Worm (Caenorhabditis elegans) whole organism, L4 larva: ENCODE data around the gene ced-9.

Source experiments
- F37D6.2 ChIP-seq: sonication (generic microtip); optimal IDR thresholded peaks from 2 replicates; lab custom pipeline; 2016; ENCODE audit warnings: mild to moderate bottlenecking, missing genetic modification characterization, missing compliant biosample characterization
- T20F7.1 ChIP-seq: fragments of 200-800 bp; sonication (Bioruptor generic); optimal IDR thresholded peaks from 2 replicates; lab custom pipeline; 2018; ENCODE audit warnings: mild to moderate bottlenecking, missing genetic modification characterization, missing compliant biosample characterization
- T26A8.4 ChIP-seq: fragments of 200-800 bp; sonication (Bioruptor generic); IDR thresholded peaks from 2 replicates; pipeline ENCODE4 v1.3.6; 2022; ENCODE audit warnings: missing genetic modification characterization, missing compliant biosample characterization
- ZK337.2 ChIP-seq: fragments of 200-800 bp; sonication (Bioruptor generic); IDR thresholded peaks from 2 replicates; pipeline ENCODE4 v1.3.6; 2022; ENCODE audit warnings: missing genetic modification reagents, missing genetic modification characterization, missing compliant biosample characterization
- aha-1 ChIP-seq: fragments of 150-350 bp; peaks from one replicate; lab custom pipeline; 2014; ENCODE audit warnings: missing biosample characterization, missing genetic modification characterization
- ceh-20 ChIP-seq: fragments of 200-800 bp; sonication (Bioruptor generic); IDR thresholded peaks from 2 replicates; pipeline ENCODE4 v1.3.6; 2022; ENCODE audit warnings: missing genetic modification reagents, missing genetic modification characterization, missing compliant biosample characterization
- ceh-44 ChIP-seq: fragments of 200-800 bp; sonication (Bioruptor generic); IDR thresholded peaks from 2 replicates; pipeline ENCODE4 v1.3.6; 2022; ENCODE audit warnings: missing genetic modification reagents, missing genetic modification characterization, missing compliant biosample characterization
- ceh-82 ChIP-seq: sonication (generic microtip); optimal IDR thresholded peaks from 2 replicates; lab custom pipeline; 2017; ENCODE audit warnings: missing biosample characterization, missing genetic modification characterization
- ctbp-1 ChIP-seq: fragments of 200-800 bp; sonication (Bioruptor generic); IDR thresholded peaks from 2 replicates; pipeline ENCODE4 v1.3.6; 2022; ENCODE audit warnings: missing genetic modification reagents, missing genetic modification characterization, missing compliant biosample characterization
- daf-12 ChIP-seq: fragments of 150-350 bp; optimal IDR thresholded peaks from 2 replicates; lab custom pipeline; 2014; ENCODE audit warnings: missing biosample characterization, missing genetic modification reagents, missing genetic modification characterization
- dmd-6 ChIP-seq: fragments of 200-800 bp; sonication (Bioruptor generic); IDR thresholded peaks from 2 replicates; pipeline ENCODE4 v1.3.6; 2022; ENCODE audit warnings: missing genetic modification reagents, missing genetic modification characterization, missing compliant biosample characterization
- dmd-8 ChIP-seq: fragments of 200-800 bp; sonication (Bioruptor generic); IDR thresholded peaks from 2 replicates; pipeline ENCODE4 v1.3.6; 2022; ENCODE audit warnings: missing genetic modification characterization, missing compliant biosample characterization
- dpl-1 ChIP-seq: fragments of 150-350 bp; optimal IDR thresholded peaks from 2 replicates; lab custom pipeline; 2014; ENCODE audit warnings: missing biosample characterization, missing genetic modification reagents, missing genetic modification characterization
- duxl-1 ChIP-seq: sonication (generic microtip); optimal IDR thresholded peaks from 2 replicates; lab custom pipeline; 2016; ENCODE audit warnings: mild to moderate bottlenecking, missing genetic modification characterization, moderate library complexity, missing compliant biosample characterization; ENCODE audit not compliant: poor library complexity
- dve-1 ChIP-seq: sonication (generic microtip); optimal IDR thresholded peaks from 2 replicates; lab custom pipeline; 2017; ENCODE audit warnings: antibody characterized with exemption, mild to moderate bottlenecking, missing genetic modification characterization, missing compliant biosample characterization; ENCODE audit not compliant: insufficient read depth
- egl-43 ChIP-seq: fragments of 200-800 bp; sonication (Bioruptor generic); IDR thresholded peaks from 2 replicates; pipeline ENCODE4 v1.3.6; 2022; ENCODE audit warnings: missing genetic modification reagents, missing genetic modification characterization, missing compliant biosample characterization
- hlh-30 ChIP-seq: sonication (generic microtip); optimal IDR thresholded peaks from 2 replicates; lab custom pipeline; 2017; ENCODE audit warnings: antibody characterized with exemption, mild to moderate bottlenecking, missing genetic modification characterization, missing compliant biosample characterization; ENCODE audit not compliant: insufficient read depth
- lim-7 ChIP-seq: fragments of 200-800 bp; sonication (Bioruptor generic); IDR thresholded peaks from 2 replicates; pipeline ENCODE4 v1.3.6; 2022; ENCODE audit warnings: missing genetic modification characterization, missing compliant biosample characterization
- lin-13 ChIP-seq: fragments of 150-350 bp; optimal IDR thresholded peaks from 2 replicates; lab custom pipeline; 2014; ENCODE audit warnings: missing biosample characterization, missing genetic modification reagents, missing genetic modification characterization
- lin-29 ChIP-seq: fragments of 200-800 bp; sonication (Bioruptor generic); IDR thresholded peaks from 2 replicates; pipeline ENCODE4 v1.3.6; 2022; ENCODE audit warnings: missing genetic modification reagents, missing genetic modification characterization, missing compliant biosample characterization
- lin-38 ChIP-seq: fragments of 200-800 bp; sonication (Bioruptor generic); IDR thresholded peaks from 2 replicates; pipeline ENCODE4 v1.3.6; 2022; ENCODE audit warnings: missing genetic modification reagents, missing genetic modification characterization, missing compliant biosample characterization
- lin-39 ChIP-seq: fragments of 150-350 bp; optimal IDR thresholded peaks from 2 replicates; lab custom pipeline; 2014; ENCODE audit warnings: missing biosample characterization, missing genetic modification reagents, missing genetic modification characterization
- lir-3 ChIP-seq: sonication (generic microtip); optimal IDR thresholded peaks from 2 replicates; lab custom pipeline; 2016; ENCODE audit warnings: mild to moderate bottlenecking, missing genetic modification characterization, missing compliant biosample characterization
- lsy-2 ChIP-seq, 2 experiments: fragments of 150-350 bp in 1 of 2; sonication (generic microtip) in 1 of 2; optimal IDR thresholded peaks; 2 replicates each; lab custom pipeline; 2014 to 2017; ENCODE audit warnings: missing biosample characterization in 2 of 2, missing genetic modification characterization in 2 of 2
- madf-5 ChIP-seq, 2 experiments: fragments of 200-800 bp; sonication (Bioruptor generic); IDR thresholded peaks; 2 replicates each; pipeline ENCODE4 v1.3.6; 2022; ENCODE audit warnings: missing compliant biosample characterization in 2 of 2, missing genetic modification characterization in 2 of 2
- madf-9 ChIP-seq: fragments of 200-800 bp; sonication (Bioruptor generic); conservative IDR thresholded peaks from 2 replicates; pipeline ENCODE4 v1.3.6; 2022; ENCODE audit warnings: missing genetic modification reagents, missing genetic modification characterization, missing compliant biosample characterization
- mdl-1 ChIP-seq, 2 experiments: fragments of 150-350 bp in 1 of 2; sonication (generic microtip) in 1 of 2; optimal IDR thresholded peaks; 2 replicates each; lab custom pipeline; 2014 to 2017; ENCODE audit warnings: missing biosample characterization in 2 of 2, missing genetic modification characterization in 2 of 2
- mep-1 ChIP-seq: fragments of 150-350 bp; sonication (generic microtip); optimal IDR thresholded peaks from 3 replicates; lab custom pipeline; 2014; ENCODE audit warnings: missing biosample characterization, missing genetic modification characterization
- mes-2 ChIP-seq: sonication (generic microtip); optimal IDR thresholded peaks from 2 replicates; lab custom pipeline; 2016; ENCODE audit warnings: missing genotype, mild to moderate bottlenecking, missing genetic modification characterization, missing compliant biosample characterization; ENCODE audit not compliant: poor library complexity, severe bottlenecking
- mxl-2 ChIP-seq: fragments of 200-800 bp; sonication (Bioruptor generic); conservative IDR thresholded peaks from 2 replicates; pipeline ENCODE4 v1.3.6; 2022; ENCODE audit warnings: missing genetic modification reagents, missing genetic modification characterization, missing compliant biosample characterization
- mxl-3 ChIP-seq: fragments of 200-800 bp; sonication (Bioruptor generic); optimal IDR thresholded peaks from 2 replicates; lab custom pipeline; 2018; ENCODE audit warnings: mild to moderate bottlenecking, missing genetic modification characterization, missing compliant biosample characterization
- nhr-10 ChIP-seq: fragments of 150-350 bp; optimal IDR thresholded peaks from 2 replicates; lab custom pipeline; 2014; ENCODE audit warnings: missing biosample characterization, missing genetic modification characterization
- nhr-25 ChIP-seq: sonication (generic microtip); optimal IDR thresholded peaks from 2 replicates; lab custom pipeline; 2017; ENCODE audit warnings: missing genetic modification characterization, mild to moderate bottlenecking, missing compliant biosample characterization, antibody characterized with exemption, moderate library complexity, borderline replicate concordance; ENCODE audit not compliant: insufficient read depth
- nhr-28 ChIP-seq: fragments of 150-350 bp; optimal IDR thresholded peaks from 2 replicates; lab custom pipeline; 2014; ENCODE audit warnings: missing biosample characterization, missing genetic modification characterization
- nhr-48 ChIP-seq: sonication (generic microtip); optimal IDR thresholded peaks from 2 replicates; lab custom pipeline; 2016; ENCODE audit warnings: mild to moderate bottlenecking, missing genetic modification characterization, missing compliant biosample characterization
- nhr-6 ChIP-seq: fragments of 150-350 bp; optimal IDR thresholded peaks from 2 replicates; lab custom pipeline; 2014; ENCODE audit warnings: missing biosample characterization, missing genetic modification characterization
- nhr-76 ChIP-seq: fragments of 150-350 bp; optimal IDR thresholded peaks from 2 replicates; lab custom pipeline; 2014; ENCODE audit warnings: missing biosample characterization, missing genetic modification characterization
- pha-4 ChIP-seq, 2 experiments: fragments of 150-350 bp in 1 of 2; fragments of 200-800 bp in 1 of 2; sonication (Bioruptor generic) in 1 of 2; IDR thresholded peaks in 1 of 2; optimal IDR thresholded peaks in 1 of 2; 2 replicates each; pipeline versions ENCODE4 v1.3.6 to Lab custom; 2014 to 2022; ENCODE audit warnings: missing genetic modification characterization in 2 of 2, missing genetic modification reagents in 2 of 2, missing biosample characterization in 1 of 2, missing compliant biosample characterization in 1 of 2
- snpc-4 ChIP-seq: fragments of 150-350 bp; optimal IDR thresholded peaks from 2 replicates; lab custom pipeline; 2014; ENCODE audit warnings: missing biosample characterization, missing genetic modification characterization
- spr-1 ChIP-seq: sonication (generic microtip); optimal IDR thresholded peaks from 2 replicates; lab custom pipeline; 2016; ENCODE audit warnings: mild to moderate bottlenecking, missing genetic modification characterization, missing compliant biosample characterization
- tag-97 ChIP-seq: fragments of 200-800 bp; sonication (Bioruptor generic); IDR thresholded peaks from 2 replicates; pipeline ENCODE4 v1.3.6; 2022; ENCODE audit warnings: missing genetic modification characterization, missing compliant biosample characterization
- tra-1 ChIP-seq: fragments of 200-800 bp; sonication (Bioruptor generic); IDR thresholded peaks from 2 replicates; pipeline ENCODE4 v1.3.6; 2022; ENCODE audit warnings: missing genetic modification reagents, missing genetic modification characterization, missing compliant biosample characterization
- unc-130 ChIP-seq: sonication (generic microtip); optimal IDR thresholded peaks from 2 replicates; lab custom pipeline; 2016; ENCODE audit warnings: missing genetic modification reagents, missing genetic modification characterization, missing compliant biosample characterization
- vab-7 ChIP-seq: fragments of 200-800 bp; sonication (Bioruptor generic); IDR thresholded peaks from 2 replicates; pipeline ENCODE4 v1.3.6; 2022; ENCODE audit warnings: missing genetic modification reagents, missing genetic modification characterization, missing compliant biosample characterization
- ztf-7 ChIP-seq: fragments of 150-350 bp; optimal IDR thresholded peaks from 2 replicates; lab custom pipeline; 2014; ENCODE audit warnings: missing biosample characterization, missing genetic modification characterization

Gene ced-9

DNA sequence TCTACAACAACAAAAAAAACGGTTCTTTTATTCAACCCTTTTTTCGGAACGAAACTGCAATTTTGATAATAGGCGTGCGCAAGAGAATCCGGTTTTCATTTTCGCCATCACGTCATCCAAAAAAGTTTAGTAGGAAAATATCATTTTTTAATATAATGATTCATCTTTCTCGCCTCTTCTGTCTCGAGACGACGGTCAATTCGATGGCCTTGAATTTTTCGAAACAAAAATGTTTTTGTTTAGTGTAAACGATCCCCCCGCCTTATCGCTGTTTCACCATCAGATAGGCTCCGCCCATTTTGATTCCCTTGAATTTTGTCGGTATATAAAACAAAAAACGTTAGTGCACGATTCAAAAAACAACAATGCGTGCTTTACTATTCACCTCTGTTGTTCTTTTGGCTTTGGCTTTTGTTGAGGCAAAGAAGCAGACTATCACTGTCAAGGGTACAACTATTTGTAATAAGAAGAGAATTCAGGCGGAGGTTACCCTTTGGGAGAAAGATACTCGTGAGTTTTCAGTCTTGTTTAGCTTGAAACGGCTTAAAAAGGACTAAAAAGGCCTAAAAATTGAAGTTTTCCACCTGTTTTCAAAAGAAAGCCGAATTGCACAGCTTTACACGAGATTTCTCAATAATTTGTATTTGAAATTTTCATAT lies 2.7 kb downstream of the ced-9 start, which contains the start of gene ttr-15 (continued):
- TF ChIP-seq hlh-30 (peak; percentile 34), mes-2 (tag; lab: Kevin White, UChicago) (peak; percentile 19), nhr-25 (tag; lab: Kevin White, UChicago) (peak; percentile 38), madf-5 (GFP tag; IDR thresholded peaks at IDR 0.05; lab: Robert Waterston, UW) (no peak), lin-13 (GFP tag; lab: Kevin White, UChicago) (no peak), mdl-1 (tag; optimal IDR thresholded peaks at IDR 0.05; lab: Kevin White, UChicago) (peak in 1 of 2 experiments; percentile 12), ZK337.2 (GFP tag; lab: Robert Waterston, UW) (no peak), lin-38 (no peak)

ce11 chrIII:10338992-10339852 lies 4.2 kb downstream of the ced-9 start:
- TF ChIP-seq lin-39 (no peak), ceh-44 (no peak), mxl-2 (GFP tag; lab: Robert Waterston, UW) (no peak), T20F7.1 (GFP tag; lab: Kevin White, UChicago) (no peak), dpl-1 (GFP tag; lab: Kevin White, UChicago) (no peak), dmd-8 (GFP tag; lab: Robert Waterston, UW) (no peak), lsy-2 (tag; optimal IDR thresholded peaks at IDR 0.05; lab: Kevin White, UChicago) (peak in 1 of 2 experiments; percentile 51), nhr-28 (tag; lab: Kevin White, UChicago) (peak; percentile 11), madf-5 (GFP tag; IDR thresholded peaks at IDR 0.05; lab: Robert Waterston, UW) (no peak), aha-1 (tag; lab: Kevin White, UChicago) (peak; percentile 62), ceh-20 (GFP tag; lab: Robert Waterston, UW) (no peak), nhr-6 (tag; lab: Kevin White, UChicago) (no peak), vab-7 (GFP tag; lab: Robert Waterston, UW) (no peak), tra-1 (GFP tag; lab: Robert Waterston, UW) (no peak), lir-3 (tag; lab: Kevin White, UChicago) (no peak), ctbp-1 (GFP tag; lab: Robert Waterston, UW) (no peak), egl-43 (no peak), F37D6.2 (no peak), lim-7 (GFP tag; lab: Robert Waterston, UW) (no peak), dve-1 (peak; percentile 53), pha-4 (GFP tag; IDR thresholded peaks at IDR 0.05; lab: Robert Waterston, UW) (no peak), pha-4 (tag; optimal IDR thresholded peaks at IDR 0.05; lab: Kevin White, UChicago) (no peak), spr-1 (tag; lab: Kevin White, UChicago) (no peak), tag-97 (no peak), nhr-48 (tag; lab: Kevin White, UChicago) (no peak), mep-1 (tag; lab: Kevin White, UChicago) (no peak), dmd-6 (no peak), T26A8.4 (GFP tag; lab: Robert Waterston, UW) (no peak), nhr-10 (no peak), duxl-1 (tag; lab: Kevin White, UChicago) (no peak), madf-9 (no peak), daf-12 (tag; lab: Kevin White, UChicago) (no peak), unc-130 (no peak), ztf-7 (no peak), ceh-82 (tag; lab: Kevin White, UChicago) (no peak), snpc-4 (tag; lab: Kevin White, UChicago) (no peak), mxl-3 (no peak), nhr-76 (tag; lab: Kevin White, UChicago) (no peak), lin-29 (GFP tag; lab: Robert Waterston, UW) (no peak), mdl-1 (tag; optimal IDR thresholded peaks at IDR 0.05; lab: Kevin White, UChicago) (no peak), nhr-25 (tag; lab: Kevin White, UChicago) (peak; percentile 56)
